Worm (Caenorhabditis elegans) whole organism, young adult: Measurements from ENCODE around the gene inx-8.

Source experiments
- B0019.2 ChIP-seq: fragments of 200-800 bp; sonication (Bioruptor generic); conservative IDR thresholded peaks from 2 replicates; pipeline ENCODE4 v1.3.6; 2022; ENCODE audit warnings: missing genetic modification reagents, missing genetic modification characterization, missing compliant biosample characterization
- B0336.3 ChIP-seq: fragments of 200-800 bp; sonication (Bioruptor generic); IDR thresholded peaks from 2 replicates; pipeline ENCODE4 v1.3.6; 2022; ENCODE audit warnings: missing genetic modification characterization, missing compliant biosample characterization
- F37B4.10 ChIP-seq: fragments of 200-800 bp; sonication (Bioruptor generic); IDR thresholded peaks from 2 replicates; pipeline ENCODE4 v1.3.6; 2022; ENCODE audit warnings: missing genetic modification characterization, missing compliant biosample characterization
- F57A8.1 ChIP-seq: fragments of 200-800 bp; sonication (Bioruptor generic); optimal IDR thresholded peaks from 2 replicates; lab custom pipeline; 2018; ENCODE audit warnings: mild to moderate bottlenecking, missing genetic modification characterization, moderate library complexity, missing compliant biosample characterization
- F57C9.4 ChIP-seq: sonication (generic microtip); optimal IDR thresholded peaks from 2 replicates; lab custom pipeline; 2017; ENCODE audit warnings: mild to moderate bottlenecking, missing genetic modification characterization, missing compliant biosample characterization
- Y53F4B.3 ChIP-seq: fragments of 200-800 bp; sonication (Bioruptor generic); IDR thresholded peaks from 2 replicates; pipeline ENCODE4 v1.3.6; 2022; ENCODE audit warnings: missing genetic modification reagents, missing genetic modification characterization, missing compliant biosample characterization
- Y95B8A.8 ChIP-seq: fragments of 200-800 bp; sonication (Bioruptor generic); IDR thresholded peaks from 2 replicates; pipeline ENCODE4 v1.3.6; 2022; ENCODE audit warnings: missing genetic modification reagents, missing genetic modification characterization, missing compliant biosample characterization
- ama-1 ChIP-seq, 3 experiments: fragments of 150-350 bp in 1 of 3; sonication (generic microtip) in 2 of 3; optimal IDR thresholded peaks; 2 replicates each; lab custom pipeline; 2014 to 2018; ENCODE audit warnings: missing biosample characterization in 2 of 3, missing genetic modification characterization in 2 of 3, missing genetic modification reagents in 2 of 3
- attf-3 ChIP-seq: fragments of 200-800 bp; sonication (Bioruptor generic); conservative IDR thresholded peaks from 2 replicates; pipeline ENCODE4 v1.3.6; 2022; ENCODE audit warnings: missing genetic modification reagents, missing genetic modification characterization, missing compliant biosample characterization
- attf-5 ChIP-seq: fragments of 200-800 bp; sonication (Bioruptor generic); optimal IDR thresholded peaks from 2 replicates; lab custom pipeline; 2018; ENCODE audit warnings: mild to moderate bottlenecking, missing genetic modification characterization, missing compliant biosample characterization
- bed-2 ChIP-seq: fragments of 200-800 bp; sonication (Bioruptor generic); IDR thresholded peaks from 2 replicates; pipeline ENCODE4 v1.3.6; 2022; ENCODE audit warnings: missing genetic modification reagents, missing genetic modification characterization, missing compliant biosample characterization
- cebp-1 ChIP-seq, 2 experiments: fragments of 200-800 bp in 1 of 2; sonication (Bioruptor generic) in 1 of 2; sonication (generic microtip) in 1 of 2; IDR thresholded peaks in 1 of 2; optimal IDR thresholded peaks in 1 of 2; 2 replicates each; pipeline versions ENCODE4 v1.3.6 to Lab custom; 2017 to 2022; ENCODE audit warnings: missing compliant biosample characterization in 2 of 2, missing genetic modification characterization in 2 of 2, mild to moderate bottlenecking in 1 of 2, missing genetic modification reagents in 1 of 2, moderate library complexity in 1 of 2
- ceh-100 ChIP-seq: fragments of 200-800 bp; sonication (Bioruptor generic); IDR thresholded peaks from 2 replicates; pipeline ENCODE4 v1.3.6; 2022; ENCODE audit warnings: missing genetic modification reagents, missing genetic modification characterization, missing compliant biosample characterization
- ceh-40 ChIP-seq: fragments of 200-800 bp; sonication (Bioruptor generic); IDR thresholded peaks from 2 replicates; pipeline ENCODE4 v1.3.6; 2022; ENCODE audit warnings: missing genetic modification characterization, missing compliant biosample characterization
- ceh-58 ChIP-seq: fragments of 200-800 bp; sonication (Bioruptor generic); IDR thresholded peaks from 2 replicates; pipeline ENCODE4 v1.3.6; 2022; ENCODE audit warnings: missing genetic modification characterization, missing compliant biosample characterization
- ceh-91 ChIP-seq: fragments of 200-800 bp; sonication (Bioruptor generic); IDR thresholded peaks from 2 replicates; pipeline ENCODE4 v1.3.6; 2022; ENCODE audit warnings: missing genetic modification reagents, missing genetic modification characterization, missing compliant biosample characterization
- die-1 ChIP-seq: sonication (generic microtip); optimal IDR thresholded peaks from 2 replicates; lab custom pipeline; 2016; ENCODE audit warnings: missing genotype, mild to moderate bottlenecking, missing genetic modification characterization, missing compliant biosample characterization
- efl-1 ChIP-seq: fragments of 150-350 bp; optimal IDR thresholded peaks from 2 replicates; lab custom pipeline; 2014; ENCODE audit warnings: missing biosample characterization, missing genetic modification reagents, missing genetic modification characterization
- egl-44 ChIP-seq: fragments of 200-800 bp; sonication (Bioruptor generic); IDR thresholded peaks from 2 replicates; pipeline ENCODE4 v1.3.6; 2022; ENCODE audit warnings: missing genetic modification reagents, missing genetic modification characterization, missing compliant biosample characterization
- egrh-3 ChIP-seq: fragments of 200-800 bp; sonication (Bioruptor generic); IDR thresholded peaks from 2 replicates; pipeline ENCODE4 v1.3.6; 2022; ENCODE audit warnings: missing genetic modification reagents, missing genetic modification characterization, missing compliant biosample characterization
- ekl-4 ChIP-seq: fragments of 200-800 bp; sonication (Bioruptor generic); IDR thresholded peaks from 2 replicates; pipeline ENCODE4 v1.3.6; 2022; ENCODE audit warnings: missing genetic modification reagents, missing genetic modification characterization, missing compliant biosample characterization
- fkh-3 ChIP-seq: sonication (generic microtip); optimal IDR thresholded peaks from 2 replicates; lab custom pipeline; 2016; ENCODE audit warnings: mild to moderate bottlenecking, missing genetic modification characterization, missing compliant biosample characterization
- gei-17 ChIP-seq: fragments of 200-800 bp; sonication (Bioruptor generic); optimal IDR thresholded peaks from 2 replicates; lab custom pipeline; 2018; ENCODE audit warnings: mild to moderate bottlenecking, missing genetic modification characterization, missing compliant biosample characterization
- hlh-12 ChIP-seq: sonication (generic microtip); optimal IDR thresholded peaks from 2 replicates; lab custom pipeline; 2016; ENCODE audit warnings: missing genetic modification characterization, missing compliant biosample characterization
- hmg-1.2 ChIP-seq: fragments of 200-800 bp; sonication (Bioruptor generic); IDR thresholded peaks from 2 replicates; pipeline ENCODE4 v1.3.6; 2022; ENCODE audit warnings: missing genetic modification reagents, missing genetic modification characterization, missing compliant biosample characterization
- hrde-1 ChIP-seq: sonication (generic microtip); optimal IDR thresholded peaks from 2 replicates; lab custom pipeline; 2016; ENCODE audit warnings: missing genetic modification characterization, mild to moderate bottlenecking, missing compliant biosample characterization, moderate library complexity, missing genotype, missing genetic modification reagents, borderline replicate concordance
- hsf-1 ChIP-seq: fragments of 200-800 bp; sonication (Bioruptor generic); IDR thresholded peaks from 2 replicates; pipeline ENCODE4 v1.3.6; 2022; ENCODE audit warnings: missing genetic modification reagents, missing genetic modification characterization, missing compliant biosample characterization
- let-607 ChIP-seq, 2 experiments: fragments of 200-800 bp in 1 of 2; sonication (Bioruptor generic) in 1 of 2; sonication (generic microtip) in 1 of 2; optimal IDR thresholded peaks; 2 replicates each; lab custom pipeline; 2016 to 2018; ENCODE audit warnings: mild to moderate bottlenecking in 2 of 2, missing compliant biosample characterization in 2 of 2, missing genetic modification characterization in 2 of 2, moderate library complexity in 2 of 2, missing genotype in 1 of 2
- madf-3 ChIP-seq: fragments of 200-800 bp; sonication (Bioruptor generic); IDR thresholded peaks from 2 replicates; pipeline ENCODE4 v1.3.6; 2022; ENCODE audit warnings: missing genetic modification reagents, missing genetic modification characterization, missing compliant biosample characterization
- madf-6 ChIP-seq: fragments of 200-800 bp; sonication (Bioruptor generic); IDR thresholded peaks from 2 replicates; pipeline ENCODE4 v1.3.6; 2022; ENCODE audit warnings: missing genetic modification reagents, missing genetic modification characterization, missing compliant biosample characterization
- mcd-1 ChIP-seq: fragments of 200-800 bp; sonication (Bioruptor generic); IDR thresholded peaks from 2 replicates; pipeline ENCODE4 v1.3.6; 2022; ENCODE audit warnings: missing genetic modification reagents, missing genetic modification characterization, missing compliant biosample characterization
- mel-28 ChIP-seq: sonication (generic microtip); optimal IDR thresholded peaks from 2 replicates; lab custom pipeline; 2016; ENCODE audit warnings: borderline replicate concordance, mild to moderate bottlenecking, missing genetic modification characterization, missing compliant biosample characterization
- nfya-2 ChIP-seq: fragments of 200-800 bp; sonication (Bioruptor generic); IDR thresholded peaks from 2 replicates; pipeline ENCODE4 v1.3.6; 2022; ENCODE audit warnings: missing genetic modification reagents, missing genetic modification characterization, missing compliant biosample characterization
- nhr-179 ChIP-seq: sonication (generic microtip); optimal IDR thresholded peaks from 2 replicates; lab custom pipeline; 2016; ENCODE audit warnings: mild to moderate bottlenecking, missing genetic modification characterization, missing compliant biosample characterization
- nhr-27 ChIP-seq: fragments of 200-800 bp; sonication (Bioruptor generic); optimal IDR thresholded peaks from 2 replicates; lab custom pipeline; 2018; ENCODE audit warnings: mild to moderate bottlenecking, missing genetic modification characterization, moderate library complexity, missing compliant biosample characterization
- pbrm-1 ChIP-seq: fragments of 200-800 bp; sonication (Bioruptor generic); IDR thresholded peaks from 2 replicates; pipeline ENCODE4 v1.3.6; 2022; ENCODE audit warnings: missing genetic modification reagents, missing genetic modification characterization, missing compliant biosample characterization
- pha-4 ChIP-seq: fragments of 150-350 bp; sonication (generic microtip); optimal IDR thresholded peaks from 2 replicates; lab custom pipeline; 2014; ENCODE audit warnings: missing biosample characterization, missing genetic modification reagents, missing genetic modification characterization
- rcor-1 ChIP-seq: fragments of 200-800 bp; sonication (Bioruptor generic); IDR thresholded peaks from 2 replicates; pipeline ENCODE4 v1.3.6; 2022; ENCODE audit warnings: missing genetic modification reagents, missing genetic modification characterization, missing compliant biosample characterization
- unc-62 ChIP-seq: fragments of 150-350 bp; optimal IDR thresholded peaks from 2 replicates; lab custom pipeline; 2014; ENCODE audit warnings: missing biosample characterization, missing genetic modification reagents, missing genetic modification characterization

inx-8 gene

DNA sequence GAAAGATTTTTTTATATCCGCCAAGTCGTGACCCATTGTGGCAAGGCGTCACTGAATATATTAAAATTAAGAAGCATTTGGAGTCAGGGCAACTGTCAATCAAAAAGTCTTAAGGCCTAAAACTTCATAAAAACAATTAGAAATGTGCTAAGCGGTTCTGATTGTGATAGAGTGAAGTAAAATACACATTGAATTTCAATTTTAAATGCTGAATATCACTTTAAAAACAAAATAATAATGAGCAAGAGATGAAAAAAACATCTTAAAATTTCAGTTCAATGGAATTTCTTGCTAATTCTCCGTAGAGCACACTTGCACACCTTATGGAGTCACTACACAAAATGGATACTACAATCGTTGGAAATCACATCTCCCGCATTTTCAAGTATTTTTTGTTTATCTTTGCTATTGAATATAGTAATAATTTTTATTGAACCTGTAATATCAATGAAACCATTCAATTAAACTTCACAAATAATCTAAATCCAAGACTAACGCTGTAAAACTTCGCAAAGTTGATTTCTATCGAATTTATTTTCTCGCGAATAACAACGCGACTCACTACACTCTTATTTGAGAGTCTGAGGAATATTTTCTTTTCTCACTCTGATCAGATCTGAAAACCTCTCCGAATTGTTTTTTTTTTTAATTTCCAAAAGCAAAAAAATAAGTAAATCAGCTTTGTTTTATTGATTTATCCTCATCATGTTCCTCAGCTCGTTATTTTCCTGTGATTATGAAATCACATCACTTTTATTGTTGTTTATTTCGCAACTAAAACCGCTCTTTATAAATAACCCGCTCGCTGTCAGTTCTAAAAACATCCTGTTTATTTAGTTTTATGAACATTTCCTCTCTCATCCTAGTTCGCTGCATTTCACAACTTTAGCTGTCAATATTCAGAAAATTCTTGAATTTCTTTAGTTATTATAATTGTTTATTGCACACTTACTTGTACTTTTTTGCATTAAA is 37.9 kb upstream of the inx-8 start, which contains the start of gene mars-1 (continued):
- TF ChIP-seq hsf-1 (GFP tag; lab: Robert Waterston, UW): no peak
- TF ChIP-seq pbrm-1 (GFP tag; lab: Robert Waterston, UW): 0 out of 2 replicates have a peak, but pooled peaks have one; percentile 24
- no peak for TF ChIP-seq gei-17 (GFP tag; lab: Kevin White, UChicago)
- TF ChIP-seq madf-6 (GFP tag; lab: Robert Waterston, UW): no peak
- no peak for TF ChIP-seq pha-4 (tag; lab: Kevin White, UChicago)
- TF ChIP-seq ceh-91 (GFP tag; lab: Robert Waterston, UW): no peak
- no peak for TF ChIP-seq ceh-40 (GFP tag; lab: Robert Waterston, UW)
- TF ChIP-seq hmg-1.2 (GFP tag; lab: Robert Waterston, UW): peak; percentile 31; the same call in 1 of the 2 replicates
- no peak for TF ChIP-seq fkh-3
- TF ChIP-seq hrde-1 (tag; lab: Kevin White, UChicago): no peak
- TF ChIP-seq let-607 (tag; optimal IDR thresholded peaks at IDR 0.05; lab: Kevin White, UChicago): peak in 1 of 2 experiments; percentile 28
- no peak for TF ChIP-seq egrh-3 (GFP tag; lab: Robert Waterston, UW)
- no peak for TF ChIP-seq nhr-179 (tag; lab: Kevin White, UChicago)
- TF ChIP-seq nfya-2 (GFP tag; lab: Robert Waterston, UW): no peak
- TF ChIP-seq attf-5 (GFP tag; lab: Kevin White, UChicago): peak; percentile 54
- no peak for TF ChIP-seq attf-3 (GFP tag; lab: Robert Waterston, UW)
- TF ChIP-seq F37B4.10: no peak

DNA sequence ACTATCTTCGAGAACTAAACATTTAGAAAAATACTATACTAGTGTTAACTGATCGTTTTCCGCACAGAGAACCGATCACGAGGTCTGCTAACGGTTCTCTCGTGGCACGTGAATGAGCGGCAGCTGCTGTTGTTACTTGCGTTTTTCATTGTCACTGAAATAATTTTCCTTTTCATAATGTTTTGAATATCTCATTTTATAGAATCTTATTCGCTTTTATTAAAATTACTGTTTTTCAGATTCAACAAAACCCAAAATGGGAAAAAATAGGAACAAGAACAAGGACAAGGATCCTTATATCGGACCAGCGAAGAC is 37.3 kb upstream of the inx-8 start, which contains the start of gene F58B3.6:
Gene F58B3.6 (plus strand): TSS at position 240 of the 315 bp plus-strand sequence.
- TF ChIP-seq die-1 (tag; lab: Kevin White, UChicago): no peak
- peak; percentile 58 for TF ChIP-seq ceh-100 (GFP tag; lab: Robert Waterston, UW)
- peak; percentile 43 for TF ChIP-seq mcd-1
- TF ChIP-seq cebp-1 (GFP tag; IDR thresholded peaks at IDR 0.05; lab: Robert Waterston, UW): no peak
- TF ChIP-seq cebp-1 (tag; optimal IDR thresholded peaks at IDR 0.05; lab: Kevin White, UChicago): peak; percentile 46

DNA sequence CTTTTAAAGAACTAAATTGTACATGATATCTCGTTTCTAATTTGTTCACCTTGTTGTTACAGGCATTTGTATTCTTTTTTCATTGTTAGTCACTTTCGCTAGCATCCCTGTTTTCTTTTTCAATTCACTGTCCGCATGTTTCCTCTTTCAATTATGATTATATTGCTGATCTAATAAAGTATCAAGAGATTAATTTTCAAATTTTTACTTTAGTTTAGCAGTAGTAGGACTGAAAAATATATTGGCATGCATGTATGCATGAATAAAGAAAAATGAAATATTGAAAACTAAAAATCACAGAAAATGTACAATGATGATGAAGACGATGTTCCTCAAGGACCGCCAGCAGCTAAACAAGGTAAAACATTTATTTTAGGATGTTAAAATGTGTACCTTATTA is 35.6 kb upstream of the inx-8 start, which contains the start of gene rbm-17:
Gene rbm-17 (plus strand): TSS at position 301 of the 400 bp plus-strand sequence.
- no peak for TF ChIP-seq die-1 (tag; lab: Kevin White, UChicago)
- no peak for TF ChIP-seq F57A8.1 (GFP tag; lab: Kevin White, UChicago)
- no peak for TF ChIP-seq cebp-1 (GFP tag; IDR thresholded peaks at IDR 0.05; lab: Robert Waterston, UW)
- peak; percentile 17 for TF ChIP-seq cebp-1 (tag; optimal IDR thresholded peaks at IDR 0.05; lab: Kevin White, UChicago)
- TF ChIP-seq unc-62: no peak
- no peak for TF ChIP-seq B0019.2
- no peak for TF ChIP-seq B0336.3 (GFP tag; lab: Robert Waterston, UW)
- TF ChIP-seq ceh-58: no peak
- peak; percentile 36 for TF ChIP-seq ama-1 (optimal IDR thresholded peaks at IDR 0.05; lab: Kevin White, UChicago)
- TF ChIP-seq ama-1 (GFP tag; optimal IDR thresholded peaks at IDR 0.05; lab: Kevin White, UChicago): no peak
- TF ChIP-seq mel-28 (tag; lab: Kevin White, UChicago): no peak
- no peak for TF ChIP-seq ceh-100 (GFP tag; lab: Robert Waterston, UW)
- TF ChIP-seq nhr-27 (tag; lab: Kevin White, UChicago): no peak
- TF ChIP-seq pbrm-1 (GFP tag; lab: Robert Waterston, UW): no peak
- TF ChIP-seq madf-3 (GFP tag; lab: Robert Waterston, UW): no peak
- no peak for TF ChIP-seq Y53F4B.3 (GFP tag; lab: Robert Waterston, UW)
- no peak for TF ChIP-seq hmg-1.2 (GFP tag; lab: Robert Waterston, UW)
- no peak for TF ChIP-seq pha-4 (tag; lab: Kevin White, UChicago)
- no peak for TF ChIP-seq egl-44 (GFP tag; lab: Robert Waterston, UW)
- TF ChIP-seq let-607 (tag; optimal IDR thresholded peaks at IDR 0.05; lab: Kevin White, UChicago): no peak
- no peak for TF ChIP-seq efl-1 (GFP tag; lab: Kevin White, UChicago)
- 0 out of 2 replicates have a peak, but pooled peaks have one; percentile 11 for TF ChIP-seq hsf-1 (GFP tag; lab: Robert Waterston, UW)
- TF ChIP-seq bed-2 (GFP tag; lab: Robert Waterston, UW): no peak
- TF ChIP-seq Y95B8A.8 (GFP tag; lab: Robert Waterston, UW): no peak
- no peak for TF ChIP-seq ekl-4 (GFP tag; lab: Robert Waterston, UW)
- TF ChIP-seq rcor-1: no peak
- no peak for TF ChIP-seq hlh-12 (tag; lab: Kevin White, UChicago)
- no peak for TF ChIP-seq F57C9.4 (tag; lab: Kevin White, UChicago)
- TF ChIP-seq, all 124 proteins: peak for 3
